Worm (Caenorhabditis elegans): ENCODE data around the gene R05D8.11.

ce11 chrV:2730784-2731480, 49.8 kb downstream of the R05D8.11 start, which contains the start of gene dod-3:
- TF ChIP-seq rnt-1 (tag; optimal IDR thresholded peaks at IDR 0.05), result no peak
- TF ChIP-seq nhr-11 (tag; optimal IDR thresholded peaks at IDR 0.05), result no peak
- TF ChIP-seq pha-4 (tag; optimal IDR thresholded peaks at IDR 0.05), result no peak
- TF ChIP-seq ceh-14 (tag; optimal IDR thresholded peaks at IDR 0.05), result no peak
- TF ChIP-seq ama-1 (optimal IDR thresholded peaks at IDR 0.05), result no peak
- no peak for TF ChIP-seq Y22D7AL.16 (tag; optimal IDR thresholded peaks at IDR 0.05)
- TF ChIP-seq pqm-1 (tag; optimal IDR thresholded peaks at IDR 0.05), result no peak
- no peak for TF ChIP-seq elt-4 (tag; optimal IDR thresholded peaks at IDR 0.05)
- no peak for TF ChIP-seq npax-4 (tag; optimal IDR thresholded peaks at IDR 0.05)
- peak; percentile 78 for TF ChIP-seq elt-2 (tag; optimal IDR thresholded peaks at IDR 0.05)
- TF ChIP-seq fkh-6 (tag; optimal IDR thresholded peaks at IDR 0.05), result no peak
- TF ChIP-seq T23F11.4 (GFP tag; optimal IDR thresholded peaks at IDR 0.05), result no peak
- TF ChIP-seq lin-11 (tag; optimal IDR thresholded peaks at IDR 0.05), result no peak
- TF ChIP-seq gmeb-2 (tag; optimal IDR thresholded peaks at IDR 0.05), result no peak

Data from whole organism, late embryonic.